Fruit fly (Drosophila melanogaster) whole organism, embryonic: Measurements from ENCODE around the gene SkpC.

Source experiments
- Abd-B ChIP-seq: fragments of 200-800 bp; sonication (Bioruptor generic); optimal IDR thresholded peaks from 2 replicates; lab custom pipeline; 2018; ENCODE audit warnings: missing biosample characterization, mild to moderate bottlenecking, missing genetic modification characterization, moderate library complexity
- B-H2 ChIP-seq: fragments of 200-800 bp; sonication (Bioruptor generic); optimal IDR thresholded peaks from 2 replicates; lab custom pipeline; 2018; ENCODE audit warnings: missing biosample characterization, mild to moderate bottlenecking, missing genetic modification characterization
- CG10209 ChIP-seq: fragments of 200-800 bp; sonication (Bioruptor generic); optimal IDR thresholded peaks from 3 replicates; lab custom pipeline; 2017; ENCODE audit warnings: missing biosample characterization, mild to moderate bottlenecking, missing genetic modification characterization, missing genetic modification reagents
- CG10274 ChIP-seq: fragments of 200-800 bp; sonication (Bioruptor generic); optimal IDR thresholded peaks from 3 replicates; lab custom pipeline; 2017; ENCODE audit warnings: missing biosample characterization, mild to moderate bottlenecking, missing genetic modification characterization
- CG10565 ChIP-seq: fragments of 200-800 bp; sonication (Bioruptor generic); optimal IDR thresholded peaks from 3 replicates; lab custom pipeline; 2016; ENCODE audit warnings: missing biosample characterization, mild to moderate bottlenecking, missing genetic modification characterization
- CG11085 ChIP-seq: fragments of 200-800 bp; sonication (Bioruptor generic); IDR thresholded peaks from 2 replicates; pipeline ENCODE4 v1.3.6; 2022; ENCODE audit warnings: missing biosample characterization, missing genetic modification characterization
- CG11093 ChIP-seq: fragments of 200-800 bp; sonication (Bioruptor generic); IDR thresholded peaks from 3 replicates; pipeline ENCODE4 v1.3.6; 2022; ENCODE audit warnings: missing biosample characterization, missing genetic modification characterization
- CG11695 ChIP-seq: fragments of 200-800 bp; sonication (Bioruptor generic); IDR thresholded peaks from 3 replicates; pipeline ENCODE4 v1.3.6; 2022; ENCODE audit warnings: missing biosample characterization, missing genetic modification characterization
- CG13296 ChIP-seq: fragments of 200-800 bp; sonication (Bioruptor generic); optimal IDR thresholded peaks from 3 replicates; lab custom pipeline; 2018; ENCODE audit warnings: missing biosample characterization, mild to moderate bottlenecking, missing genetic modification characterization
- CG16779 ChIP-seq: fragments of 200-800 bp; sonication (Bioruptor generic); IDR thresholded peaks from 2 replicates; pipeline ENCODE4 v1.3.6; 2022; ENCODE audit warnings: missing biosample characterization, missing genetic modification characterization
- CG16815 ChIP-seq: fragments of 200-800 bp; sonication (Bioruptor generic); optimal IDR thresholded peaks from 3 replicates; lab custom pipeline; 2017; ENCODE audit warnings: missing biosample characterization, mild to moderate bottlenecking, missing genetic modification characterization
- CG17385 ChIP-seq: fragments of 200-800 bp; sonication (Bioruptor generic); optimal IDR thresholded peaks from 3 replicates; lab custom pipeline; 2018; ENCODE audit warnings: missing biosample characterization, mild to moderate bottlenecking, missing genetic modification characterization
- CG17802 ChIP-seq: fragments of 200-800 bp; sonication (Bioruptor generic); optimal IDR thresholded peaks from 2 replicates; lab custom pipeline; 2018; ENCODE audit warnings: missing biosample characterization, mild to moderate bottlenecking, missing genetic modification characterization, moderate library complexity
- CG2889 ChIP-seq: fragments of 200-800 bp; sonication (Bioruptor generic); IDR thresholded peaks from 3 replicates; pipeline ENCODE4 v1.3.6; 2022; ENCODE audit warnings: missing biosample characterization, missing genetic modification characterization
- CG33557 ChIP-seq: fragments of 200-800 bp; sonication (Bioruptor generic); optimal IDR thresholded peaks from 2 replicates; lab custom pipeline; 2019; ENCODE audit warnings: missing biosample characterization, mild to moderate bottlenecking, missing genetic modification characterization, moderate library complexity
- CG3838 ChIP-seq: fragments of 200-800 bp; sonication (Bioruptor generic); optimal IDR thresholded peaks from 3 replicates; lab custom pipeline; 2016; ENCODE audit warnings: missing biosample characterization, missing genetic modification characterization
- CG4404 ChIP-seq: fragments of 200-800 bp; sonication (Bioruptor generic); IDR thresholded peaks from 2 replicates; pipeline ENCODE4 v1.3.6; 2022; ENCODE audit warnings: missing biosample characterization, missing genetic modification characterization
- Chrac-16 ChIP-seq: fragments of 200-800 bp; sonication (Bioruptor generic); optimal IDR thresholded peaks from 3 replicates; lab custom pipeline; 2016; ENCODE audit warnings: missing biosample characterization, missing genetic modification characterization
- Dek ChIP-seq: fragments of 200-800 bp; sonication (Bioruptor generic); optimal IDR thresholded peaks from 3 replicates; lab custom pipeline; 2019; ENCODE audit warnings: missing biosample characterization, mild to moderate bottlenecking, missing genetic modification characterization, moderate library complexity
- Gug ChIP-seq: fragments of 200-800 bp; sonication (Bioruptor generic); IDR thresholded peaks from 4 replicates; pipeline ENCODE4 v1.3.6; 2022; ENCODE audit warnings: missing biosample characterization, missing genetic modification characterization
- Hr51 ChIP-seq, 2 experiments: fragments of 200-800 bp; sonication (Bioruptor generic); optimal IDR thresholded peaks; 2 replicates in 1 of 2; 3 replicates in 1 of 2; lab custom pipeline; 2016 to 2018; ENCODE audit warnings: missing biosample characterization in 2 of 2, missing genetic modification characterization in 2 of 2, mild to moderate bottlenecking in 1 of 2, moderate library complexity in 1 of 2
- Lpt ChIP-seq: fragments of >200 bp; optimal IDR thresholded peaks from 2 replicates; lab custom pipeline; 2018; ENCODE audit warnings: missing biosample characterization, missing genetic modification characterization
- Meics ChIP-seq: fragments of 200-800 bp; sonication (Bioruptor generic); optimal IDR thresholded peaks from 2 replicates; lab custom pipeline; 2017; ENCODE audit warnings: missing biosample characterization, mild to moderate bottlenecking, missing genetic modification characterization
- Neu2 ChIP-seq: fragments of 200-800 bp; sonication (Bioruptor generic); optimal IDR thresholded peaks from 3 replicates; lab custom pipeline; 2016; ENCODE audit warnings: missing biosample characterization, missing genetic modification characterization, borderline replicate concordance
- Oaz ChIP-seq: fragments of 200-800 bp; sonication (Bioruptor generic); IDR thresholded peaks from 2 replicates; pipeline ENCODE4 v1.3.6; 2022; ENCODE audit warnings: missing biosample characterization, missing genetic modification characterization
- Ravus ChIP-seq: fragments of 200-800 bp; sonication (Bioruptor generic); IDR thresholded peaks from 2 replicates; pipeline ENCODE4 v1.3.6; 2022; ENCODE audit warnings: missing biosample characterization, missing genetic modification characterization
- Stat92E ChIP-seq, 3 experiments: fragments of >200 bp in 2 of 3; fragments of 200-800 bp in 1 of 3; sonication (Bioruptor generic) in 1 of 3; optimal IDR thresholded peaks; 2 replicates each; lab custom pipeline; 2017 to 2019; ENCODE audit warnings: missing biosample characterization in 3 of 3, missing genetic modification characterization in 3 of 3, mild to moderate bottlenecking in 1 of 3, moderate library complexity in 1 of 3
- Usf ChIP-seq: fragments of 200-800 bp; sonication (Bioruptor generic); optimal IDR thresholded peaks from 2 replicates; lab custom pipeline; 2017; ENCODE audit warnings: missing genotype, missing biosample characterization, missing genetic modification characterization
- bsh ChIP-seq, 2 experiments: fragments of 200-800 bp; sonication (Bioruptor generic); optimal IDR thresholded peaks; 2 replicates each; lab custom pipeline; 2017 to 2018; ENCODE audit warnings: mild to moderate bottlenecking in 2 of 2, missing biosample characterization in 2 of 2, missing genetic modification characterization in 2 of 2, moderate library complexity in 1 of 2
- cato ChIP-seq: fragments of 200-800 bp; sonication (Bioruptor generic); optimal IDR thresholded peaks from 2 replicates; lab custom pipeline; 2016; ENCODE audit warnings: missing biosample characterization, missing genetic modification characterization, borderline replicate concordance
- chif ChIP-seq, 2 experiments: fragments of 200-800 bp; sonication (Bioruptor generic); optimal IDR thresholded peaks; 3 replicates each; lab custom pipeline; 2016; ENCODE audit warnings: missing biosample characterization in 2 of 2, missing genetic modification characterization in 2 of 2
- cwo ChIP-seq: fragments of 200-800 bp; sonication (Bioruptor generic); optimal IDR thresholded peaks from 3 replicates; lab custom pipeline; 2017; ENCODE audit warnings: missing biosample characterization, missing genetic modification characterization, mild to moderate bottlenecking, moderate library complexity, missing genetic modification reagents
- danr ChIP-seq: fragments of 200-800 bp; sonication (Bioruptor generic); IDR thresholded peaks from 2 replicates; pipeline ENCODE4 v1.3.6; 2022; ENCODE audit warnings: missing biosample characterization, missing genetic modification characterization
- fd96Cb ChIP-seq: fragments of 200-800 bp; sonication (Bioruptor generic); optimal IDR thresholded peaks from 2 replicates; lab custom pipeline; 2018; ENCODE audit warnings: missing biosample characterization, mild to moderate bottlenecking, missing genetic modification characterization, moderate library complexity
- gcm ChIP-seq: fragments of 200-800 bp; sonication (Bioruptor generic); optimal IDR thresholded peaks from 2 replicates; lab custom pipeline; 2019; ENCODE audit warnings: missing biosample characterization, mild to moderate bottlenecking, missing genetic modification characterization, moderate library complexity
- gem ChIP-seq: fragments of 200-800 bp; sonication (Bioruptor generic); optimal IDR thresholded peaks from 2 replicates; lab custom pipeline; 2019; ENCODE audit warnings: missing biosample characterization, mild to moderate bottlenecking, missing genetic modification characterization, moderate library complexity
- gfzf ChIP-seq: fragments of 200-800 bp; sonication (Bioruptor generic); optimal IDR thresholded peaks from 2 replicates; lab custom pipeline; 2016; ENCODE audit warnings: missing biosample characterization, mild to moderate bottlenecking, missing genetic modification characterization, moderate library complexity
- ham ChIP-seq: fragments of 200-800 bp; sonication (Bioruptor generic); IDR thresholded peaks from 2 replicates; pipeline ENCODE4 v1.3.6; 2022; ENCODE audit warnings: missing biosample characterization, missing genetic modification characterization
- hbn ChIP-seq: fragments of 200-800 bp; sonication (Bioruptor generic); IDR thresholded peaks from 2 replicates; pipeline ENCODE4 v1.3.6; 2022; ENCODE audit warnings: missing biosample characterization, missing genetic modification characterization; ENCODE audit not compliant: partially characterized antibody
- her ChIP-seq: fragments of 200-800 bp; sonication (Bioruptor generic); optimal IDR thresholded peaks from 2 replicates; lab custom pipeline; 2016; ENCODE audit warnings: missing biosample characterization, missing genetic modification characterization
- lab ChIP-seq: fragments of 200-800 bp; sonication (Bioruptor generic); optimal IDR thresholded peaks from 3 replicates; lab custom pipeline; 2017; ENCODE audit warnings: missing biosample characterization, missing genetic modification characterization, mild to moderate bottlenecking, moderate library complexity, missing genetic modification reagents
- mirr ChIP-seq: fragments of 200-800 bp; sonication (Bioruptor generic); optimal IDR thresholded peaks from 3 replicates; lab custom pipeline; 2018; ENCODE audit warnings: missing biosample characterization, mild to moderate bottlenecking, missing genetic modification characterization
- odd ChIP-seq: fragments of 200-800 bp; sonication (Bioruptor generic); optimal IDR thresholded peaks from 2 replicates; lab custom pipeline; 2017; ENCODE audit warnings: missing biosample characterization, mild to moderate bottlenecking, missing genetic modification characterization
- onecut ChIP-seq: fragments of 200-800 bp; sonication (Bioruptor generic); IDR thresholded peaks from 2 replicates; pipeline ENCODE4 v1.3.6; 2022; ENCODE audit warnings: missing biosample characterization, missing genetic modification characterization
- pho ChIP-seq: fragments of 200-800 bp; sonication (Bioruptor generic); optimal IDR thresholded peaks from 2 replicates; lab custom pipeline; 2016; ENCODE audit warnings: missing biosample characterization, missing genetic modification characterization
- phol ChIP-seq: fragments of 200-800 bp; sonication (Bioruptor generic); optimal IDR thresholded peaks from 3 replicates; lab custom pipeline; 2018; ENCODE audit warnings: missing biosample characterization, mild to moderate bottlenecking, missing genetic modification characterization, moderate library complexity
- ranshi ChIP-seq: fragments of 200-800 bp; sonication (Bioruptor generic); IDR thresholded peaks from 2 replicates; pipeline ENCODE4 v1.3.6; 2022; ENCODE audit warnings: missing biosample characterization, missing genetic modification characterization
- schlank ChIP-seq: fragments of 200-800 bp; sonication (Bioruptor generic); optimal IDR thresholded peaks from 2 replicates; lab custom pipeline; 2018; ENCODE audit warnings: missing biosample characterization, mild to moderate bottlenecking, missing genetic modification characterization
- sob ChIP-seq: fragments of 200-800 bp; sonication (Bioruptor generic); IDR thresholded peaks from 2 replicates; pipeline ENCODE4 v1.3.6; 2022; ENCODE audit warnings: missing biosample characterization, missing genetic modification characterization
- ttk ChIP-seq: fragments of 200-800 bp; sonication (Bioruptor generic); IDR thresholded peaks from 2 replicates; pipeline ENCODE4 v2.1.2; 2022; ENCODE audit warnings: missing biosample characterization, missing genetic modification characterization
- zen2 ChIP-seq: fragments of 200-800 bp; sonication (Bioruptor generic); IDR thresholded peaks from 3 replicates; pipeline ENCODE4 v1.3.6; 2022; ENCODE audit warnings: missing biosample characterization, missing genetic modification characterization; ENCODE audit not compliant: partially characterized antibody

SkpC gene

dm6 chrX:19818617-19819016 lies 2.7 kb downstream of the SkpC start (continued):
- no peak for TF ChIP-seq CG17802 (tag; lab: Kevin White, UChicago)
- TF ChIP-seq onecut (GFP tag; lab: Robert Waterston, UW): no peak
- no peak for TF ChIP-seq CG33557
- TF ChIP-seq Usf: no peak
- no peak for TF ChIP-seq ranshi (GFP tag; lab: Robert Waterston, UW)
- TF ChIP-seq Lpt (GFP tag; lab: Kevin White, UChicago): no peak
- TF ChIP-seq odd (GFP tag; lab: Kevin White, UChicago): no peak
- TF ChIP-seq Oaz (GFP tag; lab: Robert Waterston, UW): no peak
- TF ChIP-seq CG4404: no peak
- no peak for TF ChIP-seq hbn
- peak in 1 of 2 experiments; percentile 30 for TF ChIP-seq bsh (GFP tag; optimal IDR thresholded peaks at IDR 0.05; lab: Kevin White, UChicago)
- no peak for TF ChIP-seq mirr (GFP tag; lab: Kevin White, UChicago)
- TF ChIP-seq her (GFP tag; lab: Kevin White, UChicago): no peak
- TF ChIP-seq Dek (tag; lab: Kevin White, UChicago): no peak
- TF ChIP-seq CG16779: no peak
- no peak for TF ChIP-seq schlank (tag; lab: Kevin White, UChicago)
- TF ChIP-seq CG16815 (GFP tag; lab: Kevin White, UChicago): no peak
- TF ChIP-seq gcm: no peak
- TF ChIP-seq CG13296 (GFP tag; lab: Kevin White, UChicago): peak; percentile 1
- TF ChIP-seq CG17385 (GFP tag; lab: Kevin White, UChicago): peak; percentile 11
- TF ChIP-seq gem: peak; percentile 52
- TF ChIP-seq fd96Cb (tag; lab: Kevin White, UChicago): peak; percentile 10
- no peak for TF ChIP-seq CG11085 (GFP tag; lab: Robert Waterston, UW)
- no peak for TF ChIP-seq pho (GFP tag; lab: Kevin White, UChicago)
- TF ChIP-seq B-H2 (GFP tag; lab: Kevin White, UChicago): no peak
- TF ChIP-seq CG11695 (GFP tag; lab: Robert Waterston, UW): no peak
- no peak for TF ChIP-seq CG11093 (GFP tag; lab: Robert Waterston, UW)
- TF ChIP-seq lab (GFP tag; lab: Kevin White, UChicago): peak; percentile 34
- TF ChIP-seq phol (tag; lab: Kevin White, UChicago): peak; percentile 32
- no peak for TF ChIP-seq ttk (GFP tag; lab: Robert Waterston, UW)
- TF ChIP-seq cwo: no peak
- no peak for TF ChIP-seq ham (GFP tag; lab: Robert Waterston, UW)
- TF ChIP-seq danr: no peak
- no peak for TF ChIP-seq zen2 (GFP tag; lab: Robert Waterston, UW)
- no peak for TF ChIP-seq cato (GFP tag; lab: Kevin White, UChicago)
- no peak for TF ChIP-seq Gug (GFP tag; lab: Robert Waterston, UW)
- TF ChIP-seq Abd-B (GFP tag; lab: Kevin White, UChicago): no peak
- no peak for TF ChIP-seq Stat92E (GFP tag; optimal IDR thresholded peaks at IDR 0.05; lab: Kevin White, UChicago)
- TF ChIP-seq Ravus (GFP tag; lab: Robert Waterston, UW): no peak
- no peak for TF ChIP-seq CG10565 (GFP tag; lab: Kevin White, UChicago)
- TF ChIP-seq Neu2: no peak
- no peak for TF ChIP-seq Chrac-16
- peak; percentile 30 for TF ChIP-seq Meics (GFP tag; lab: Kevin White, UChicago)
- no peak for TF ChIP-seq sob (GFP tag; lab: Robert Waterston, UW)
- TF ChIP-seq CG10274 (GFP tag; lab: Kevin White, UChicago): no peak
- no peak for TF ChIP-seq gfzf (GFP tag; lab: Kevin White, UChicago)
- no peak for TF ChIP-seq CG2889 (GFP tag; lab: Robert Waterston, UW)
- TF ChIP-seq CG10209 (GFP tag; lab: Kevin White, UChicago): no peak
- peak in 1 of 2 experiments; percentile 52 for TF ChIP-seq Hr51 (GFP tag; optimal IDR thresholded peaks at IDR 0.05; lab: Kevin White, UChicago)
- TF ChIP-seq CG3838: no peak
- TF ChIP-seq chif (GFP tag; optimal IDR thresholded peaks at IDR 0.05; lab: Kevin White, UChicago): no peak
